Worm (Caenorhabditis elegans) whole organism, young adult: ENCODE measurements around the gene F54D5.5.

Source experiments
- B0261.1 ChIP-seq: sonication (generic microtip); optimal IDR thresholded peaks from 2 replicates; lab custom pipeline; 2016; ENCODE audit warnings: mild to moderate bottlenecking, missing genetic modification characterization, moderate library complexity, missing compliant biosample characterization
- D2030.7 ChIP-seq: fragments of 200-800 bp; sonication (Bioruptor generic); IDR thresholded peaks from 2 replicates; pipeline ENCODE4 v1.3.6; 2022; ENCODE audit warnings: missing genetic modification reagents, missing genetic modification characterization, missing compliant biosample characterization
- F10E7.11 ChIP-seq: sonication (generic microtip); optimal IDR thresholded peaks from 2 replicates; lab custom pipeline; 2017; ENCODE audit warnings: mild to moderate bottlenecking, missing genetic modification characterization, moderate library complexity, missing compliant biosample characterization
- K12H6.12 ChIP-seq: fragments of 200-800 bp; sonication (Bioruptor generic); optimal IDR thresholded peaks from 2 replicates; lab custom pipeline; 2018; ENCODE audit warnings: mild to moderate bottlenecking, missing genetic modification characterization, missing compliant biosample characterization
- Y53F4B.3 ChIP-seq: fragments of 200-800 bp; sonication (Bioruptor generic); IDR thresholded peaks from 2 replicates; pipeline ENCODE4 v1.3.6; 2022; ENCODE audit warnings: missing genetic modification reagents, missing genetic modification characterization, missing compliant biosample characterization
- Y53G8AR.9 ChIP-seq: fragments of 200-800 bp; sonication (Bioruptor generic); conservative IDR thresholded peaks from 2 replicates; pipeline ENCODE4 v1.3.6; 2022; ENCODE audit warnings: missing genetic modification reagents, missing genetic modification characterization, missing compliant biosample characterization
- Y56A3A.18 ChIP-seq: fragments of 200-800 bp; sonication (Bioruptor generic); IDR thresholded peaks from 2 replicates; pipeline ENCODE4 v1.3.6; 2022; ENCODE audit warnings: missing genetic modification reagents, missing genetic modification characterization, missing compliant biosample characterization
- ama-1 ChIP-seq, 3 experiments: fragments of 150-350 bp in 1 of 3; sonication (generic microtip) in 2 of 3; optimal IDR thresholded peaks; 2 replicates each; lab custom pipeline; 2014 to 2018; ENCODE audit warnings: missing biosample characterization in 2 of 3, missing genetic modification characterization in 2 of 3, missing genetic modification reagents in 2 of 3
- bed-1 ChIP-seq: fragments of 200-800 bp; sonication (Bioruptor generic); IDR thresholded peaks from 2 replicates; pipeline ENCODE4 v1.3.6; 2022; ENCODE audit warnings: missing genetic modification reagents, missing genetic modification characterization, missing compliant biosample characterization
- bed-2 ChIP-seq: fragments of 200-800 bp; sonication (Bioruptor generic); IDR thresholded peaks from 2 replicates; pipeline ENCODE4 v1.3.6; 2022; ENCODE audit warnings: missing genetic modification reagents, missing genetic modification characterization, missing compliant biosample characterization
- cebp-2 ChIP-seq: fragments of 200-800 bp; sonication (Bioruptor generic); IDR thresholded peaks from 2 replicates; pipeline ENCODE4 v1.3.6; 2022; ENCODE audit warnings: missing genetic modification characterization, missing compliant biosample characterization
- chd-7 ChIP-seq: sonication (generic microtip); optimal IDR thresholded peaks from 2 replicates; lab custom pipeline; 2016; ENCODE audit warnings: mild to moderate bottlenecking, missing genetic modification characterization, moderate library complexity, missing compliant biosample characterization
- dox-1 ChIP-seq: fragments of 200-800 bp; sonication (Bioruptor generic); IDR thresholded peaks from 2 replicates; pipeline ENCODE4 v1.3.6; 2022; ENCODE audit warnings: missing genetic modification reagents, missing genetic modification characterization, missing compliant biosample characterization
- efl-1 ChIP-seq: fragments of 150-350 bp; optimal IDR thresholded peaks from 2 replicates; lab custom pipeline; 2014; ENCODE audit warnings: missing biosample characterization, missing genetic modification reagents, missing genetic modification characterization
- egl-18 ChIP-seq: fragments of 200-800 bp; sonication (Bioruptor generic); IDR thresholded peaks from 2 replicates; pipeline ENCODE4 v1.3.6; 2022; ENCODE audit warnings: missing genetic modification reagents, missing genetic modification characterization, missing compliant biosample characterization
- ets-4 ChIP-seq: fragments of 200-800 bp; sonication (Bioruptor generic); optimal IDR thresholded peaks from 2 replicates; lab custom pipeline; 2018; ENCODE audit warnings: mild to moderate bottlenecking, missing genetic modification characterization, missing compliant biosample characterization
- fkh-3 ChIP-seq: sonication (generic microtip); optimal IDR thresholded peaks from 2 replicates; lab custom pipeline; 2016; ENCODE audit warnings: mild to moderate bottlenecking, missing genetic modification characterization, missing compliant biosample characterization
- hlh-26 ChIP-seq: fragments of 200-800 bp; sonication (Bioruptor generic); conservative IDR thresholded peaks from 2 replicates; pipeline ENCODE4 v1.3.6; 2022; ENCODE audit warnings: missing genetic modification reagents, missing genetic modification characterization, missing compliant biosample characterization
- hmg-1.2 ChIP-seq: fragments of 200-800 bp; sonication (Bioruptor generic); IDR thresholded peaks from 2 replicates; pipeline ENCODE4 v1.3.6; 2022; ENCODE audit warnings: missing genetic modification reagents, missing genetic modification characterization, missing compliant biosample characterization
- lsy-27 ChIP-seq: sonication (generic microtip); optimal IDR thresholded peaks from 2 replicates; lab custom pipeline; 2017; ENCODE audit warnings: missing genetic modification characterization, mild to moderate bottlenecking, missing compliant biosample characterization, antibody characterized with exemption, missing genotype, borderline replicate concordance; ENCODE audit not compliant: insufficient read depth
- madf-10 ChIP-seq: sonication (generic microtip); optimal IDR thresholded peaks from 2 replicates; lab custom pipeline; 2016; ENCODE audit warnings: mild to moderate bottlenecking, missing genetic modification characterization, missing compliant biosample characterization
- madf-3 ChIP-seq: fragments of 200-800 bp; sonication (Bioruptor generic); IDR thresholded peaks from 2 replicates; pipeline ENCODE4 v1.3.6; 2022; ENCODE audit warnings: missing genetic modification reagents, missing genetic modification characterization, missing compliant biosample characterization
- mcd-1 ChIP-seq: fragments of 200-800 bp; sonication (Bioruptor generic); IDR thresholded peaks from 2 replicates; pipeline ENCODE4 v1.3.6; 2022; ENCODE audit warnings: missing genetic modification reagents, missing genetic modification characterization, missing compliant biosample characterization
- nfya-2 ChIP-seq: fragments of 200-800 bp; sonication (Bioruptor generic); IDR thresholded peaks from 2 replicates; pipeline ENCODE4 v1.3.6; 2022; ENCODE audit warnings: missing genetic modification reagents, missing genetic modification characterization, missing compliant biosample characterization
- nhr-80 ChIP-seq: sonication (generic microtip); optimal IDR thresholded peaks from 2 replicates; lab custom pipeline; 2016; ENCODE audit warnings: missing genetic modification characterization, missing compliant biosample characterization
- pha-4 ChIP-seq: fragments of 150-350 bp; sonication (generic microtip); optimal IDR thresholded peaks from 2 replicates; lab custom pipeline; 2014; ENCODE audit warnings: missing biosample characterization, missing genetic modification reagents, missing genetic modification characterization
- rpc-1 ChIP-seq, 2 experiments: fragments of 150-350 bp in 1 of 2; sonication (generic microtip) in 1 of 2; optimal IDR thresholded peaks; 2 replicates each; lab custom pipeline; 2014 to 2018; ENCODE audit warnings: missing biosample characterization in 1 of 2, missing genetic modification characterization in 1 of 2, missing genetic modification reagents in 1 of 2, missing genotype in 1 of 2
- sea-2 ChIP-seq: fragments of 200-800 bp; sonication (Bioruptor generic); IDR thresholded peaks from 2 replicates; pipeline ENCODE4 v1.3.6; 2022; ENCODE audit warnings: missing genetic modification characterization, missing compliant biosample characterization
- snpc-1.1 ChIP-seq: sonication (generic microtip); optimal IDR thresholded peaks from 2 replicates; lab custom pipeline; 2017; ENCODE audit warnings: missing genetic modification characterization, mild to moderate bottlenecking, missing compliant biosample characterization, antibody characterized with exemption, moderate library complexity, missing genotype, missing genetic modification reagents; ENCODE audit not compliant: insufficient read depth
- snpc-4 ChIP-seq, 5 experiments: fragments of 150-350 bp in 1 of 5; sonication (generic microtip) in 4 of 5; optimal IDR thresholded peaks; 2 replicates each; lab custom pipeline; 2014 to 2018; ENCODE audit warnings: missing genetic modification characterization in 5 of 5, missing biosample characterization in 3 of 5, antibody characterized with exemption in 2 of 5, mild to moderate bottlenecking in 2 of 5, missing compliant biosample characterization in 2 of 5, missing genotype in 2 of 5, moderate library complexity in 2 of 5, missing genetic modification reagents in 1 of 5
- unc-130 ChIP-seq: sonication (generic microtip); optimal IDR thresholded peaks from 2 replicates; lab custom pipeline; 2016; ENCODE audit warnings: missing genetic modification reagents, missing genetic modification characterization, missing compliant biosample characterization
- zfh-2 ChIP-seq: fragments of 200-800 bp; sonication (Bioruptor generic); conservative IDR thresholded peaks from 2 replicates; pipeline ENCODE4 v1.3.6; 2022; ENCODE audit warnings: missing genetic modification reagents, missing genetic modification characterization, missing compliant biosample characterization
- zim-3 ChIP-seq: sonication (generic microtip); optimal IDR thresholded peaks from 2 replicates; lab custom pipeline; 2017; ENCODE audit warnings: mild to moderate bottlenecking, missing genetic modification characterization, moderate library complexity, missing compliant biosample characterization
- ztf-25 ChIP-seq: fragments of 200-800 bp; sonication (Bioruptor generic); IDR thresholded peaks from 2 replicates; pipeline ENCODE4 v1.3.6; 2022; ENCODE audit warnings: missing genetic modification reagents, missing genetic modification characterization, missing compliant biosample characterization

F54D5.5 gene

ce11 chrII:11566970-11567711 lies at the start of gene F54D5.5:
TSS of gene F54D5.5 (minus strand) at chrII:11567020.
- TF ChIP-seq unc-130 (GFP tag; lab: Kevin White, UChicago), result no peak
- peak; percentile 23 for TF ChIP-seq efl-1
- TF ChIP-seq hmg-1.2 (GFP tag; lab: Robert Waterston, UW), result peak; percentile 71
- no peak for TF ChIP-seq dox-1 (GFP tag; lab: Robert Waterston, UW)
- TF ChIP-seq zfh-2 (GFP tag; lab: Robert Waterston, UW), result peak; percentile 84
- TF ChIP-seq snpc-1.1 (tag; lab: Kevin White, UChicago), result no peak

DNA sequence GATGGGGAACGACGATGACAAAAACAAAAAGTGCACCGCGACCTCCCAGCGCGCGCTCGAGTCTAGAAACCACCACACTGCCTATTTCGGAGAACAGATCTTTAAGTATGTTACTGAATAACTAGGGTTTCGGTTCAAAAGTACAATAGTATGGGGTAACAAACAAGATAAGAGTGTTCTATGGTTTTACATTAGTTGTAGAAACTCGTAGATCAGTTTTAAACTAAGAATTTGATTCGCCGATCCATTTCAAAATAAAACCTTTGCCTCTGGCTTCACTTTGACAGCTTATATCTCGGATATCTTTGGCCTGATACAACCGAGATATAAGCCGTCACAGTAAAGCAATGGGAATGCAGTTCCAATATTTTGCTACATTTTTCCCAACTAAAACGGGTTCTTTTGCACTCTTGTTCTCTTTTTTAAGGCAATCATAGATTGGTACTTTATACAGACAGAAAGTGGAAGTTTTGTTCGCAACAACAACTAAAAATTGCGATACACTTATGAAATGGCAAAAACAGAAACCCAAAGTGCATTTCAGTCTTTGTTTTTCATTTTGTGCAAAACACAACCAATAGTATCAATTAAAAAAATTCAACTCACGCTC lies 49.6 kb upstream of the F54D5.5 start:
- TF ChIP-seq madf-3 (GFP tag; lab: Robert Waterston, UW) (no peak), nhr-80 (no peak), unc-130 (GFP tag; lab: Kevin White, UChicago) (no peak), egl-18 (GFP tag; lab: Robert Waterston, UW) (no peak), Y53F4B.3 (GFP tag; lab: Robert Waterston, UW) (no peak), zim-3 (tag; lab: Kevin White, UChicago) (no peak), F10E7.11 (tag; lab: Kevin White, UChicago) (no peak), pha-4 (no peak), Y53G8AR.9 (GFP tag; lab: Robert Waterston, UW) (no peak), madf-10 (tag; lab: Kevin White, UChicago) (no peak), D2030.7 (GFP tag; lab: Robert Waterston, UW) (no peak), rpc-1 (optimal IDR thresholded peaks at IDR 0.05; lab: Kevin White, UChicago) (no peak), rpc-1 (tag; optimal IDR thresholded peaks at IDR 0.05; lab: Kevin White, UChicago) (no peak), chd-7 (tag; lab: Kevin White, UChicago) (no peak), ztf-25 (GFP tag; lab: Robert Waterston, UW) (no peak), K12H6.12 (tag; lab: Kevin White, UChicago) (no peak), bed-2 (GFP tag; lab: Robert Waterston, UW) (no peak), lsy-27 (tag; lab: Kevin White, UChicago) (no peak), B0261.1 (no peak), nfya-2 (GFP tag; lab: Robert Waterston, UW) (no peak), bed-1 (GFP tag; lab: Robert Waterston, UW) (no peak)
- TF ChIP-seq, all 124 proteins: peak for 0

ce11 chrII:11614103-11614857 lies 47.5 kb upstream of the F54D5.5 start:
- 0 out of 2 replicates have a peak, but pooled peaks have one; percentile 18 for TF ChIP-seq cebp-2
- TF ChIP-seq ama-1 (optimal IDR thresholded peaks at IDR 0.05; lab: Kevin White, UChicago), result peak; percentile 28
- no peak for TF ChIP-seq ama-1 (GFP tag; optimal IDR thresholded peaks at IDR 0.05; lab: Kevin White, UChicago)
- no peak for TF ChIP-seq F10E7.11 (tag; lab: Kevin White, UChicago)
- TF ChIP-seq, all 124 proteins: peak for 2

ce11 chrII:11612034-11612723 lies 45.4 kb upstream of the F54D5.5 start, which contains the start of gene F07A11.5:
TSS of gene F07A11.5 (plus strand) at chrII:11612300.
- TF ChIP-seq sea-2 (GFP tag; lab: Robert Waterston, UW), result no peak
- peak; percentile 16 for TF ChIP-seq nhr-80
- no peak for TF ChIP-seq Y56A3A.18 (GFP tag; lab: Robert Waterston, UW)
- no peak for TF ChIP-seq mcd-1 (GFP tag; lab: Robert Waterston, UW)
- TF ChIP-seq zfh-2 (GFP tag; lab: Robert Waterston, UW), result 0 out of 2 replicates have a peak, but pooled peaks have one; percentile 12
- TF ChIP-seq snpc-4 (GFP tag; optimal IDR thresholded peaks at IDR 0.05; lab: Kevin White, UChicago), result no peak
- TF ChIP-seq snpc-4 (tag; optimal IDR thresholded peaks at IDR 0.05; lab: Kevin White, UChicago), result no peak
- no peak for TF ChIP-seq ets-4 (GFP tag; lab: Kevin White, UChicago)
- TF ChIP-seq hlh-26, result no peak
- TF ChIP-seq fkh-3, result no peak
